Worm (Caenorhabditis elegans): ENCODE results near the gene sri-53.
A peak's percentile ranks its signal among the peaks of the same experiment; 100 is the strongest.

The sri-53 gene

DNA sequence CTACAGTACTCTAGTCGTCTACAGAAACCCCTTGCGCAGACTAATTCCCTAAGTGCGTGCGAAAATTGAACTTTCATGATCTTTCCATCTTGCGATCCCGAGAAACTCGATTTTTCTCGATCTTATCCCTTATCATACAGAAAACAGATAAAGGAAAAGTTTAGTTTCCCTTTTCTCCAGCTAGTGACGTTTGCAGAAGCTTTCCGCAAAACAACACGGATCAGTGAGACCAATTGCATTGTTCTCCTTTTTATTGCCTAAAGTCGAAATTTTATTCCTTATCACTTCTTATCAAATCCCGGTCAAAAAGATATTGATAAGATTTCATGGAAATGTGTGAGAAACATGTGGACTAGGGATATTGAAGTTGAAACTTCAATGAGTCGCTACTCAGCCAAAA is 39.4 kb upstream of the sri-53 start:
- peak; percentile 99 for TF ChIP-seq blmp-1 (tag; optimal IDR thresholded peaks at IDR 0.05)
- peak in 2 of 6 experiments; percentile 50 to 77 for TF ChIP-seq elt-3 (tag; optimal IDR thresholded peaks at IDR 0.05)
- no peak for TF ChIP-seq mep-1 (tag; optimal IDR thresholded peaks at IDR 0.05)
- no peak for TF ChIP-seq egl-13 (tag; optimal IDR thresholded peaks at IDR 0.05)
- TF ChIP-seq zip-4 (GFP tag; optimal IDR thresholded peaks at IDR 0.05) = no peak
- no peak for TF ChIP-seq hlh-17 (GFP tag; optimal IDR thresholded peaks at IDR 0.05; ENCODE audit: borderline replicate concordance)

DNA sequence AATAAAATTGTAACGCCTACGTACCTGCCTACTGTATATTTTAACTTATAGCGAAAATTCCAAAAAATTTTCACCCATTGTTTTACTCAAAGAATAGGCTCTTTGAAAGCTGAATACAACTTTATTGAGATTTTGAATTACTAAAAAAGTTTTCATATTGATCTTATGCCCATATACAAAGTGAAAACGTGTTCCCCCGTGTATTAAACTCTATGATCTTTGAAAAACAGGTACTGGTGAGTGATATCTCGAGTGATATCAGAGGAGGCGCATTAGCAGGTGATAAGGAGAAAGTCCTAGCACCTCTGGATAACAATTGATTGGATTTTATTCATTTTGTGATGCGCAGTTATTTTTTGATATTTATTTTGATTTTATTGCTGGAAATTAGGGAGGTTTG is 37.8 kb upstream of the sri-53 start, which contains the start of gene C17F4.3:
Gene C17F4.3, plus strand, starts transcription at position 301 of the 400 bp plus-strand sequence.
- TF ChIP-seq blmp-1 (tag; optimal IDR thresholded peaks at IDR 0.05) (peak; percentile 87), hlh-4 (tag; optimal IDR thresholded peaks at IDR 0.05) (no peak), ceh-88 (GFP tag; IDR thresholded peaks at IDR 0.05) (no peak), vab-15 (tag; optimal IDR thresholded peaks at IDR 0.05) (no peak)

DNA sequence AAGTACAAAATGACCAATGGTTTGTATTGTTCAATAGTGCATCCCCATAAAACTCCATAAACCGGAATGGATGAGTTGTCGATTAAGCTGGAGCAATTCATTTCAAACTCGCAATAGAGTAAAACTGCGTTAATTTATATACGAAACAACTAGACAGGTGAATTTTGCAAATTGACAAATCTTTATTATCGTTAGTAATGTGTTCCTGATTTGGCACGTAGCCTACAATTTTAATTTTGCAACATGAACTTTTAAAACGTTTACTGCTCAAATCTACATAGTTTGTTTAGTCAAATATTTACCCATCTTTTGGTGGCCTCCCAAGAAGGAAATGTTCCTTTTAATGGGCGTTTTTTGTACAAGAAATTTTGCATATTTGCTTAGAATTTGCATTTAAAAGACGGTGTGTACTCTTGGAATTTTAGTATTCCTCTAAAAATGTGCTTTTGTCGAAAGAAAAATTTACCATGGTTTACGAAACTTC is 34.7 kb upstream of the sri-53 start, which contains the start of the genes srz-67 and C17F4.11:
Gene srz-67, minus strand, starts transcription at position 101 of the 484 bp plus-strand sequence.
Gene C17F4.11, plus strand, starts transcription at position 434 of the 484 bp plus-strand sequence.
- no peak for TF ChIP-seq nhr-85 (tag)
- no peak for TF ChIP-seq vab-15 (tag; optimal IDR thresholded peaks at IDR 0.05)
- TF ChIP-seq efl-1 (optimal IDR thresholded peaks at IDR 0.05) = no peak
- peak in 1 of 2 experiments; percentile 65 for TF ChIP-seq efl-1 (GFP tag; optimal IDR thresholded peaks at IDR 0.05 in 1 of 2)
- no peak for TF ChIP-seq xbp-1 (tag; optimal IDR thresholded peaks at IDR 0.05)

DNA sequence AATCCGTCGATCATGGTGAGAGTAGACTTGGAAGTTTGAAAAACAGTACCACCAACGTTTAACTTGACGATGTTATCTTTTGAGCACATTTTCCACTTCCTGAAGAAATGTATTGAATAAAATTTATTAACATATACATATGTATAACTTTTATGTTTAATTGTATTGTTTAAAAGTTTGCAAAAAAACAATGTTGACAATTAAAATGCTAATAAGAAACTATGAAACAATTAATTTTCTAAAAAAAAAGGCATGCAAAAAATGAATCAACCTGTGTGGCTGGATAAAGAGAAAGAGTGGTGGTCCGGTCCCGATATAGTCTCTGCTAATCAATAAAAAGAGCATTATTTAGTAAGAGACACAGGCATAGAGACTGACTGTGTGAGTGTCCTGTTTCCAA is 32.3 kb upstream of the sri-53 start, which contains the start of gene C17F4.8:
Gene C17F4.8, minus strand, starts transcription at position 101 of the 400 bp plus-strand sequence.
- no peak for TF ChIP-seq nhr-47 (tag; optimal IDR thresholded peaks at IDR 0.05)
- no peak for TF ChIP-seq unc-30 (tag; optimal IDR thresholded peaks at IDR 0.05)
- no peak for TF ChIP-seq lsy-2 (tag; optimal IDR thresholded peaks at IDR 0.05)
- TF ChIP-seq sox-4 (tag; optimal IDR thresholded peaks at IDR 0.05) = no peak
- TF ChIP-seq ztf-11 (tag; optimal IDR thresholded peaks at IDR 0.05) = no peak
- no peak for TF ChIP-seq zip-4 (GFP tag; optimal IDR thresholded peaks at IDR 0.05)
- no peak for TF ChIP-seq nhr-12 (tag; optimal IDR thresholded peaks at IDR 0.05)
- TF ChIP-seq dpl-1 (GFP tag; optimal IDR thresholded peaks at IDR 0.05) = no peak
- no peak for TF ChIP-seq ceh-63 (GFP tag; optimal IDR thresholded peaks at IDR 0.05)
- TF ChIP-seq fkh-4 (tag; optimal IDR thresholded peaks at IDR 0.05; ENCODE audit: borderline replicate concordance) = no peak
- TF ChIP-seq C34B4.2 (tag; optimal IDR thresholded peaks at IDR 0.05) = no peak

DNA sequence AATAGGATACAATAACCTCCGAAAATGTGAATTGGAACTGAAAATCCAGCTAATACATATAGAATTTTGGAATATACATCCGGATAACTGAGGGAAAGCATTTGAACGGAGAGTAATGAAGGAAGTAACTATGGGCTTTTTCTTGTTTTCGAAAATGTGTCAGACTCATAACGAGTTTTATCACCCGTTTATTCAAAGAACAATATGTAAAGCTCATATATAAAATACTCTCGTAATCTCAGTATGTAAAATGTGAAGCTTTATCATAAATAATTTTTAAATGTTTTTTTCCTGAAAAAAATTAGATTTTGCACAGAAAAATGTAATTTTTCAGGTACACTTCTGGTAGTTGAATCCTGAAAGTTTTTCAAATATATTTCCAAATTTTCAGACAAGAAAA is 28.0 kb upstream of the sri-53 start, which contains the start of gene srh-297:
Gene srh-297, minus strand, starts transcription at position 101 of the 400 bp plus-strand sequence.
- TF ChIP-seq nhr-11 (tag; optimal IDR thresholded peaks at IDR 0.05) (no peak), snpc-4 (tag; optimal IDR thresholded peaks at IDR 0.05) (no peak), sox-4 (tag; optimal IDR thresholded peaks at IDR 0.05) (no peak), fkh-4 (tag; optimal IDR thresholded peaks at IDR 0.05; ENCODE audit: borderline replicate concordance) (no peak), lin-14 (GFP tag; optimal IDR thresholded peaks at IDR 0.05) (no peak), unc-62 (GFP tag; optimal IDR thresholded peaks at IDR 0.05) (no peak), zag-1 (tag; optimal IDR thresholded peaks at IDR 0.05) (no peak), ama-1 (optimal IDR thresholded peaks at IDR 0.05) (no peak), fkh-10 (GFP tag; optimal IDR thresholded peaks at IDR 0.05) (no peak), lir-3 (tag; optimal IDR thresholded peaks at IDR 0.05; ENCODE audit: poor library complexity) (no peak), nhr-28 (tag; optimal IDR thresholded peaks at IDR 0.05) (no peak), efl-3 (GFP tag; optimal IDR thresholded peaks at IDR 0.05) (no peak), lin-39 (tag; optimal IDR thresholded peaks at IDR 0.05) (no peak)
